Fruit fly (Drosophila melanogaster): ENCODE measurements around the gene vvl.
A peak's percentile ranks its signal among the peaks of the same experiment; 100 is the strongest.

DNA sequence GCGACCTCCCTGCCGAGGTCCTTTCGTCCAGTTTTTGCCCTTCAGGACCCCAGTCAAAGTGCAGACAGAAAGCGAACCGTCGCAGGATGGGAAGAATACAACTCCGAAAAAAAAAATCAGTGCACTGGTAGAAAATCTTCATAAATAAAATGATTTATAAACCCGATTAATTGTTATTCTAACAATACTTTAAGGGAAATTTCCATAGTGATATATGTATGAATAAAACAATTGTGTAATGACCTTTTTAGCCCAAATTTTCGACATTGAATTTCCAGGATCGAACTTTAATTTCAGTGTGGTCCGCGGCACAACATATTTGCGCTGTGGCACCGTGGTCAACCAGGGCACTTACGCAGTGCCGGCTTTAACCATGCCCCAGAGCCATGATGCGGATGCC, 19.4 kb downstream of the vvl start:
- TF ChIP-seq Ets21C (GFP tag; optimal IDR thresholded peaks at IDR 0.05), result no peak
- TF ChIP-seq CG31627 (GFP tag; optimal IDR thresholded peaks at IDR 0.05), result peak; percentile 32
- peak; percentile 30 for TF ChIP-seq Hr39 (GFP tag; optimal IDR thresholded peaks at IDR 0.05)
- TF ChIP-seq ss (GFP tag; optimal IDR thresholded peaks at IDR 0.05), result no peak
- no peak for TF ChIP-seq CG16779 (tag; optimal IDR thresholded peaks at IDR 0.05)
- TF ChIP-seq Ets96B (tag; optimal IDR thresholded peaks at IDR 0.05), result peak; percentile 51
- TF ChIP-seq OdsH (GFP tag; optimal IDR thresholded peaks at IDR 0.05), result peak; percentile 14
- no peak for TF ChIP-seq CG1621 (tag; optimal IDR thresholded peaks at IDR 0.05)
- TF ChIP-seq fd59A (GFP tag; optimal IDR thresholded peaks at IDR 0.05), result peak; percentile 8
- TF ChIP-seq CG6808 (GFP tag; optimal IDR thresholded peaks at IDR 0.05), result peak; percentile 8
- no peak for TF ChIP-seq dac (GFP tag; optimal IDR thresholded peaks at IDR 0.05)
- peak; percentile 49 for TF ChIP-seq topi (GFP tag; optimal IDR thresholded peaks at IDR 0.05)
